Worm (Caenorhabditis elegans): ENCODE data around the gene D2045.9.

ce11 chrIII:10427882-10428281, 47.2 kb upstream of the D2045.9 start, which contains the start of gene prp-3:
- TF ChIP-seq nhr-179 (tag; optimal IDR thresholded peaks at IDR 0.05) = no peak
- TF ChIP-seq dpl-1 (GFP tag; optimal IDR thresholded peaks at IDR 0.05) = no peak
- no peak for TF ChIP-seq B0261.1 (tag; optimal IDR thresholded peaks at IDR 0.05)
- no peak for TF ChIP-seq lin-26 (GFP tag; IDR thresholded peaks at IDR 0.05)
- TF ChIP-seq B0035.1 (tag; optimal IDR thresholded peaks at IDR 0.05) = no peak
- TF ChIP-seq rpc-1 (optimal IDR thresholded peaks at IDR 0.05) = no peak
- no peak for TF ChIP-seq rpc-1 (tag; optimal IDR thresholded peaks at IDR 0.05)
- no peak for TF ChIP-seq pbrm-1 (GFP tag; IDR thresholded peaks at IDR 0.05)
- no peak for TF ChIP-seq nhr-90 (tag; optimal IDR thresholded peaks at IDR 0.05)
- no peak for TF ChIP-seq attf-5 (GFP tag; optimal IDR thresholded peaks at IDR 0.05)
- no peak for TF ChIP-seq lin-40 (tag; optimal IDR thresholded peaks at IDR 0.05)
- no peak for TF ChIP-seq unc-130 (GFP tag; optimal IDR thresholded peaks at IDR 0.05)
- TF ChIP-seq C17E4.6 (GFP tag; IDR thresholded peaks at IDR 0.05) = no peak
- TF ChIP-seq snpc-4 (GFP tag; optimal IDR thresholded peaks at IDR 0.05) = no peak
- TF ChIP-seq snpc-4 (tag; optimal IDR thresholded peaks at IDR 0.05) = no peak
- no peak for TF ChIP-seq tbp1 (GFP tag; optimal IDR thresholded peaks at IDR 0.05)
